Worm (Caenorhabditis elegans) whole organism, L1 larva: Measurements from ENCODE around the gene H10E21.5.

Source experiments
- elt-2 ChIP-seq: sonication (generic microtip); optimal IDR thresholded peaks from 2 replicates; lab custom pipeline; 2016; ENCODE audit warnings: missing genetic modification characterization, mild to moderate bottlenecking, inconsistent platforms, missing compliant biosample characterization, missing genetic modification reagents
- fos-1 ChIP-seq: fragments of 150-350 bp; optimal IDR thresholded peaks from 2 replicates; lab custom pipeline; 2014; ENCODE audit warnings: missing biosample characterization, missing genetic modification characterization
- lsy-2 ChIP-seq, 2 experiments: fragments of 150-350 bp; optimal IDR thresholded peaks; 2 replicates each; lab custom pipeline; 2014; ENCODE audit warnings: missing biosample characterization in 2 of 2, missing genetic modification characterization in 2 of 2

DNA sequence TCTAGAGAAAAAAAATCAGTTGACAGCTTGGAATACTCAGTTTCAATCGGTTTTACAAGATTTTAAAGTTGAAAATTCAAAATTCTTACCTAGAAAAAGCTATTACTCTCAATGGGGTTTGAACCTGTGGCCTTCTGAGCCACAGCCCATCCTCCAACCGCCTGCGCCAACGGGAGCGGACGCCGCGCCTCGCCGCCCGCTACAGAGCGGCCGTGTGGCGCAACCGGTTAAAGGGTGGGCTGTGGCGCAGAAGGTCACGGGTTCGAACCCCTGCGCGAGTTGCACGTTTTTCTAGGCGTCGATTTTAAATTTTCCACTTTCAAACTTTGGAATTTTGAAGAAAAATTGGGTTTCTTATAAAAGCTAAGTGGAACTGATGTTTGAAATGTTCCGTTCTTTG lies 24.6 kb upstream of the H10E21.5 start:
- no peak for TF ChIP-seq fos-1 (tag; lab: Kevin White, UChicago)
- TF ChIP-seq elt-2: no peak
- TF ChIP-seq lsy-2 (tag; optimal IDR thresholded peaks at IDR 0.05; lab: Kevin White, UChicago): no peak
